Worm (Caenorhabditis elegans) whole organism, young adult: ENCODE data around the gene Y39A1A.10.

Experiments
- B0336.3 ChIP-seq: fragments of 200-800 bp; sonication (Bioruptor generic); IDR thresholded peaks from 2 replicates; pipeline ENCODE4 v1.3.6; 2022; ENCODE audit warnings: missing genetic modification characterization, missing compliant biosample characterization
- C17E4.6 ChIP-seq: fragments of 200-800 bp; sonication (Bioruptor generic); IDR thresholded peaks from 2 replicates; pipeline ENCODE4 v1.3.6; 2022; ENCODE audit warnings: missing genetic modification reagents, missing genetic modification characterization, missing compliant biosample characterization
- F22D6.2 ChIP-seq: sonication (generic microtip); optimal IDR thresholded peaks from 2 replicates; lab custom pipeline; 2016; ENCODE audit warnings: mild to moderate bottlenecking, missing genetic modification characterization, missing compliant biosample characterization
- F37B4.10 ChIP-seq: fragments of 200-800 bp; sonication (Bioruptor generic); IDR thresholded peaks from 2 replicates; pipeline ENCODE4 v1.3.6; 2022; ENCODE audit warnings: missing genetic modification characterization, missing compliant biosample characterization
- F49E8.2 ChIP-seq: sonication (generic microtip); optimal IDR thresholded peaks from 3 replicates; lab custom pipeline; 2017; ENCODE audit warnings: missing genetic modification characterization, mild to moderate bottlenecking, missing compliant biosample characterization, antibody characterized with exemption, moderate library complexity; ENCODE audit not compliant: insufficient read depth
- Y53F4B.3 ChIP-seq: fragments of 200-800 bp; sonication (Bioruptor generic); IDR thresholded peaks from 2 replicates; pipeline ENCODE4 v1.3.6; 2022; ENCODE audit warnings: missing genetic modification reagents, missing genetic modification characterization, missing compliant biosample characterization
- Y56A3A.18 ChIP-seq: fragments of 200-800 bp; sonication (Bioruptor generic); IDR thresholded peaks from 2 replicates; pipeline ENCODE4 v1.3.6; 2022; ENCODE audit warnings: missing genetic modification reagents, missing genetic modification characterization, missing compliant biosample characterization
- Y79H2A.3 ChIP-seq: fragments of 200-800 bp; sonication (Bioruptor generic); conservative IDR thresholded peaks from 2 replicates; pipeline ENCODE4 v1.3.6; 2022; ENCODE audit warnings: missing genetic modification reagents, missing genetic modification characterization, missing compliant biosample characterization
- Y95B8A.8 ChIP-seq: fragments of 200-800 bp; sonication (Bioruptor generic); IDR thresholded peaks from 2 replicates; pipeline ENCODE4 v1.3.6; 2022; ENCODE audit warnings: missing genetic modification reagents, missing genetic modification characterization, missing compliant biosample characterization
- akir-1 ChIP-seq: fragments of 200-800 bp; sonication (Bioruptor generic); optimal IDR thresholded peaks from 2 replicates; lab custom pipeline; 2018; ENCODE audit warnings: mild to moderate bottlenecking, missing genetic modification characterization, moderate library complexity, missing compliant biosample characterization
- attf-3 ChIP-seq: fragments of 200-800 bp; sonication (Bioruptor generic); conservative IDR thresholded peaks from 2 replicates; pipeline ENCODE4 v1.3.6; 2022; ENCODE audit warnings: missing genetic modification reagents, missing genetic modification characterization, missing compliant biosample characterization
- bed-1 ChIP-seq: fragments of 200-800 bp; sonication (Bioruptor generic); IDR thresholded peaks from 2 replicates; pipeline ENCODE4 v1.3.6; 2022; ENCODE audit warnings: missing genetic modification reagents, missing genetic modification characterization, missing compliant biosample characterization
- ccch-3 ChIP-seq: fragments of 200-800 bp; sonication (Bioruptor generic); optimal IDR thresholded peaks from 2 replicates; lab custom pipeline; 2018; ENCODE audit warnings: mild to moderate bottlenecking, missing genetic modification characterization, missing compliant biosample characterization
- ceh-27 ChIP-seq: fragments of 200-800 bp; sonication (Bioruptor generic); optimal IDR thresholded peaks from 2 replicates; lab custom pipeline; 2018; ENCODE audit warnings: mild to moderate bottlenecking, missing genetic modification characterization, moderate library complexity, missing compliant biosample characterization
- dox-1 ChIP-seq: fragments of 200-800 bp; sonication (Bioruptor generic); IDR thresholded peaks from 2 replicates; pipeline ENCODE4 v1.3.6; 2022; ENCODE audit warnings: missing genetic modification reagents, missing genetic modification characterization, missing compliant biosample characterization
- egl-18 ChIP-seq: fragments of 200-800 bp; sonication (Bioruptor generic); IDR thresholded peaks from 2 replicates; pipeline ENCODE4 v1.3.6; 2022; ENCODE audit warnings: missing genetic modification reagents, missing genetic modification characterization, missing compliant biosample characterization
- egl-44 ChIP-seq: fragments of 200-800 bp; sonication (Bioruptor generic); IDR thresholded peaks from 2 replicates; pipeline ENCODE4 v1.3.6; 2022; ENCODE audit warnings: missing genetic modification reagents, missing genetic modification characterization, missing compliant biosample characterization
- egrh-3 ChIP-seq: fragments of 200-800 bp; sonication (Bioruptor generic); IDR thresholded peaks from 2 replicates; pipeline ENCODE4 v1.3.6; 2022; ENCODE audit warnings: missing genetic modification reagents, missing genetic modification characterization, missing compliant biosample characterization
- ekl-4 ChIP-seq: fragments of 200-800 bp; sonication (Bioruptor generic); IDR thresholded peaks from 2 replicates; pipeline ENCODE4 v1.3.6; 2022; ENCODE audit warnings: missing genetic modification reagents, missing genetic modification characterization, missing compliant biosample characterization
- ets-4 ChIP-seq: fragments of 200-800 bp; sonication (Bioruptor generic); optimal IDR thresholded peaks from 2 replicates; lab custom pipeline; 2018; ENCODE audit warnings: mild to moderate bottlenecking, missing genetic modification characterization, missing compliant biosample characterization
- gei-17 ChIP-seq: fragments of 200-800 bp; sonication (Bioruptor generic); optimal IDR thresholded peaks from 2 replicates; lab custom pipeline; 2018; ENCODE audit warnings: mild to moderate bottlenecking, missing genetic modification characterization, missing compliant biosample characterization
- hlh-12 ChIP-seq: sonication (generic microtip); optimal IDR thresholded peaks from 2 replicates; lab custom pipeline; 2016; ENCODE audit warnings: missing genetic modification characterization, missing compliant biosample characterization
- hlh-26 ChIP-seq: fragments of 200-800 bp; sonication (Bioruptor generic); conservative IDR thresholded peaks from 2 replicates; pipeline ENCODE4 v1.3.6; 2022; ENCODE audit warnings: missing genetic modification reagents, missing genetic modification characterization, missing compliant biosample characterization
- hmg-1.2 ChIP-seq: fragments of 200-800 bp; sonication (Bioruptor generic); IDR thresholded peaks from 2 replicates; pipeline ENCODE4 v1.3.6; 2022; ENCODE audit warnings: missing genetic modification reagents, missing genetic modification characterization, missing compliant biosample characterization
- let-607 ChIP-seq, 2 experiments: fragments of 200-800 bp in 1 of 2; sonication (Bioruptor generic) in 1 of 2; sonication (generic microtip) in 1 of 2; optimal IDR thresholded peaks; 2 replicates each; lab custom pipeline; 2016 to 2018; ENCODE audit warnings: mild to moderate bottlenecking in 2 of 2, missing compliant biosample characterization in 2 of 2, missing genetic modification characterization in 2 of 2, moderate library complexity in 2 of 2, missing genotype in 1 of 2
- lin-26 ChIP-seq: fragments of 200-800 bp; sonication (Bioruptor generic); IDR thresholded peaks from 2 replicates; pipeline ENCODE4 v1.3.6; 2022; ENCODE audit warnings: missing genetic modification reagents, missing genetic modification characterization, missing compliant biosample characterization
- lin-35 ChIP-seq, 3 experiments: fragments of 150-350 bp in 2 of 3; sonication (generic microtip) in 1 of 3; optimal IDR thresholded peaks; 2 replicates each; lab custom pipeline; 2014 to 2018; ENCODE audit warnings: missing biosample characterization in 3 of 3, missing genetic modification characterization in 3 of 3, missing genetic modification reagents in 3 of 3
- lin-40 ChIP-seq: sonication (generic microtip); optimal IDR thresholded peaks from 2 replicates; lab custom pipeline; 2016; ENCODE audit warnings: missing genetic modification characterization, mild to moderate bottlenecking, missing compliant biosample characterization, missing genotype, missing genetic modification reagents
- lsl-1 ChIP-seq: fragments of 200-800 bp; sonication (Bioruptor generic); optimal IDR thresholded peaks from 2 replicates; lab custom pipeline; 2018; ENCODE audit warnings: mild to moderate bottlenecking, missing genetic modification characterization, moderate library complexity, missing compliant biosample characterization
- mel-28 ChIP-seq: sonication (generic microtip); optimal IDR thresholded peaks from 2 replicates; lab custom pipeline; 2016; ENCODE audit warnings: borderline replicate concordance, mild to moderate bottlenecking, missing genetic modification characterization, missing compliant biosample characterization
- pbrm-1 ChIP-seq: fragments of 200-800 bp; sonication (Bioruptor generic); IDR thresholded peaks from 2 replicates; pipeline ENCODE4 v1.3.6; 2022; ENCODE audit warnings: missing genetic modification reagents, missing genetic modification characterization, missing compliant biosample characterization
- rec-8 ChIP-seq, 2 experiments: sonication (generic microtip); optimal IDR thresholded peaks; 2 replicates each; lab custom pipeline; 2016; ENCODE audit warnings: mild to moderate bottlenecking in 2 of 2, missing genetic modification characterization in 2 of 2, missing genetic modification reagents in 2 of 2, missing genotype in 2 of 2, missing biosample characterization in 1 of 2, missing compliant biosample characterization in 1 of 2, moderate library complexity in 1 of 2
- sdz-38 ChIP-seq: sonication (generic microtip); optimal IDR thresholded peaks from 2 replicates; lab custom pipeline; 2016; ENCODE audit warnings: missing genotype, missing genetic modification characterization, missing compliant biosample characterization
- snpc-1.1 ChIP-seq: sonication (generic microtip); optimal IDR thresholded peaks from 2 replicates; lab custom pipeline; 2017; ENCODE audit warnings: missing genetic modification characterization, mild to moderate bottlenecking, missing compliant biosample characterization, antibody characterized with exemption, moderate library complexity, missing genotype, missing genetic modification reagents; ENCODE audit not compliant: insufficient read depth
- snpc-1.3 ChIP-seq: sonication (generic microtip); optimal IDR thresholded peaks from 2 replicates; lab custom pipeline; 2017; ENCODE audit warnings: missing genetic modification characterization, mild to moderate bottlenecking, missing compliant biosample characterization, antibody characterized with exemption, moderate library complexity, missing genotype, missing genetic modification reagents; ENCODE audit not compliant: insufficient read depth
- somi-1 ChIP-seq: fragments of 200-800 bp; sonication (Bioruptor generic); optimal IDR thresholded peaks from 2 replicates; lab custom pipeline; 2018; ENCODE audit warnings: mild to moderate bottlenecking, missing genetic modification characterization, missing compliant biosample characterization
- tbx-9 ChIP-seq: sonication (generic microtip); optimal IDR thresholded peaks from 2 replicates; lab custom pipeline; 2016; ENCODE audit warnings: borderline replicate concordance, missing genetic modification characterization, inconsistent platforms, missing compliant biosample characterization
- unc-130 ChIP-seq: sonication (generic microtip); optimal IDR thresholded peaks from 2 replicates; lab custom pipeline; 2016; ENCODE audit warnings: missing genetic modification reagents, missing genetic modification characterization, missing compliant biosample characterization
- unc-62 ChIP-seq: fragments of 150-350 bp; optimal IDR thresholded peaks from 2 replicates; lab custom pipeline; 2014; ENCODE audit warnings: missing biosample characterization, missing genetic modification reagents, missing genetic modification characterization
- ztf-3 ChIP-seq: fragments of 200-800 bp; sonication (Bioruptor generic); optimal IDR thresholded peaks from 2 replicates; lab custom pipeline; 2018; ENCODE audit warnings: mild to moderate bottlenecking, missing genetic modification characterization, missing compliant biosample characterization

Y39A1A.10 gene

ce11 chrIII:10605049-10605448 is 27.5 kb upstream of the Y39A1A.10 start, which contains the start of gene rabx-5:
rabx-5 (plus strand) TSS chrIII:10605349.
- TF ChIP-seq hmg-1.2 (no peak), egrh-3 (GFP tag; lab: Robert Waterston, UW) (no peak), Y95B8A.8 (GFP tag; lab: Robert Waterston, UW) (no peak), egl-18 (no peak), egl-44 (GFP tag; lab: Robert Waterston, UW) (no peak), rec-8 (tag; optimal IDR thresholded peaks at IDR 0.05; lab: Kevin White, UChicago) (no peak), akir-1 (GFP tag; lab: Kevin White, UChicago) (no peak), bed-1 (GFP tag; lab: Robert Waterston, UW) (no peak), Y79H2A.3 (no peak)

- TF ChIP-seq attf-3 (GFP tag; lab: Robert Waterston, UW) (no peak), bed-1 (GFP tag; lab: Robert Waterston, UW) (no peak), gei-17 (no peak), F49E8.2 (tag; lab: Kevin White, UChicago) (no peak), Y53F4B.3 (no peak), ets-4 (GFP tag; lab: Kevin White, UChicago) (no peak), unc-130 (GFP tag; lab: Kevin White, UChicago) (no peak), dox-1 (GFP tag; lab: Robert Waterston, UW) (no peak), let-607 (tag; optimal IDR thresholded peaks at IDR 0.05; lab: Kevin White, UChicago) (no peak), lsl-1 (no peak), F37B4.10 (GFP tag; lab: Robert Waterston, UW) (no peak), sdz-38 (tag; lab: Kevin White, UChicago) (no peak), C17E4.6 (GFP tag; lab: Robert Waterston, UW) (no peak), somi-1 (GFP tag; lab: Kevin White, UChicago) (no peak), Y56A3A.18 (GFP tag; lab: Robert Waterston, UW) (no peak)
Observed at ce11 chrIII:10608161-10608560, 24.4 kb upstream of the Y39A1A.10 start.

ce11 chrIII:10612333-10612732 is 20.2 kb upstream of the Y39A1A.10 start, which contains the start of gene Y39A1A.24:
Y39A1A.24 (plus strand) TSS chrIII:10612633.
- TF ChIP-seq snpc-1.3 (tag; lab: Kevin White, UChicago): no peak
- no peak for TF ChIP-seq tbx-9 (tag; lab: Kevin White, UChicago)
- TF ChIP-seq Y79H2A.3: no peak

ce11 chrIII:10615166-10615565 is 17.4 kb upstream of the Y39A1A.10 start, which contains the start of gene mrpl-22:
mrpl-22 (plus strand) TSS chrIII:10615466.
- no peak for TF ChIP-seq akir-1 (GFP tag; lab: Kevin White, UChicago)
- peak in 1 of 3 experiments; percentile 16 for TF ChIP-seq lin-35 (GFP tag; optimal IDR thresholded peaks at IDR 0.05; lab: Kevin White, UChicago)
- TF ChIP-seq mel-28 (tag; lab: Kevin White, UChicago): no peak

ce11 chrIII:10621208-10621607 is 11.3 kb upstream of the Y39A1A.10 start, which contains the start of the genes lron-10 and hpr-9:
lron-10 (minus strand) TSS chrIII:10621369.
hpr-9 (plus strand) TSS chrIII:10621551.
- peak; percentile 69 for TF ChIP-seq mel-28 (tag; lab: Kevin White, UChicago)
- TF ChIP-seq C17E4.6 (GFP tag; lab: Robert Waterston, UW): 0 out of 2 replicates have a peak, but pooled peaks have one; percentile 64
- peak; percentile 77 for TF ChIP-seq ceh-27
- TF ChIP-seq hlh-26 (GFP tag; lab: Robert Waterston, UW): no peak
- TF ChIP-seq F37B4.10 (GFP tag; lab: Robert Waterston, UW): no peak
- TF ChIP-seq ets-4 (GFP tag; lab: Kevin White, UChicago): no peak
- peak; percentile 86 for TF ChIP-seq lin-40 (tag; lab: Kevin White, UChicago)
- no peak; the same call in 1 of the 2 replicates for TF ChIP-seq ekl-4 (GFP tag; lab: Robert Waterston, UW)
- no peak for TF ChIP-seq ztf-3 (GFP tag; lab: Kevin White, UChicago)
- TF ChIP-seq unc-62 (GFP tag; lab: Kevin White, UChicago): no peak
- TF ChIP-seq snpc-1.1 (tag; lab: Kevin White, UChicago): no peak
- peak; percentile 72 for TF ChIP-seq F22D6.2 (tag; lab: Kevin White, UChicago)
- TF ChIP-seq hlh-12 (tag; lab: Kevin White, UChicago): no peak
- peak; percentile 53; the same call in 1 of the 2 replicates for TF ChIP-seq lin-26 (GFP tag; lab: Robert Waterston, UW)
- peak; percentile 72 for TF ChIP-seq B0336.3 (GFP tag; lab: Robert Waterston, UW)
- peak; percentile 6 for TF ChIP-seq ccch-3 (GFP tag; lab: Kevin White, UChicago)
- TF ChIP-seq pbrm-1 (GFP tag; lab: Robert Waterston, UW): peak; percentile 59; the same call in 1 of the 2 replicates
